Worm (Caenorhabditis elegans) whole organism, L4 larva: Measurements from ENCODE around the gene sdz-5.

ENCODE experiments used
- F44E2.7 ChIP-seq: fragments of 200-800 bp; sonication (Bioruptor generic); IDR thresholded peaks from 2 replicates; pipeline ENCODE4 v2.1.2; 2022; ENCODE audit warnings: missing genetic modification characterization, missing compliant biosample characterization
- T20F7.1 ChIP-seq: fragments of 200-800 bp; sonication (Bioruptor generic); optimal IDR thresholded peaks from 2 replicates; lab custom pipeline; 2018; ENCODE audit warnings: mild to moderate bottlenecking, missing genetic modification characterization, missing compliant biosample characterization
- T26A8.4 ChIP-seq: fragments of 200-800 bp; sonication (Bioruptor generic); IDR thresholded peaks from 2 replicates; pipeline ENCODE4 v1.3.6; 2022; ENCODE audit warnings: missing genetic modification characterization, missing compliant biosample characterization
- Y75B8A.6 ChIP-seq: fragments of 200-800 bp; sonication (Bioruptor generic); IDR thresholded peaks from 2 replicates; pipeline ENCODE4 v1.3.6; 2022; ENCODE audit warnings: missing genetic modification reagents, missing genetic modification characterization, missing compliant biosample characterization
- ZK337.2 ChIP-seq: fragments of 200-800 bp; sonication (Bioruptor generic); IDR thresholded peaks from 2 replicates; pipeline ENCODE4 v1.3.6; 2022; ENCODE audit warnings: missing genetic modification reagents, missing genetic modification characterization, missing compliant biosample characterization
- aly-2 ChIP-seq: sonication (generic microtip); optimal IDR thresholded peaks from 2 replicates; lab custom pipeline; 2018; ENCODE audit warnings: missing biosample characterization, missing genetic modification characterization
- ama-1 ChIP-seq: fragments of 150-350 bp; optimal IDR thresholded peaks from 2 replicates; lab custom pipeline; 2014; ENCODE audit warnings: inconsistent platforms, mixed read lengths
- attf-4 ChIP-seq: sonication (generic microtip); optimal IDR thresholded peaks from 3 replicates; lab custom pipeline; 2017; ENCODE audit warnings: missing biosample characterization, missing genetic modification characterization
- ceh-20 ChIP-seq: fragments of 200-800 bp; sonication (Bioruptor generic); IDR thresholded peaks from 2 replicates; pipeline ENCODE4 v1.3.6; 2022; ENCODE audit warnings: missing genetic modification reagents, missing genetic modification characterization, missing compliant biosample characterization
- ceh-28 ChIP-seq: fragments of 150-350 bp; optimal IDR thresholded peaks from 2 replicates; lab custom pipeline; 2014; ENCODE audit warnings: missing biosample characterization, missing genetic modification reagents, missing genetic modification characterization
- ceh-62 ChIP-seq: sonication (generic microtip); optimal IDR thresholded peaks from 2 replicates; lab custom pipeline; 2017; ENCODE audit warnings: missing biosample characterization, missing genetic modification characterization
- daf-8 ChIP-seq: fragments of 200-800 bp; sonication (Bioruptor generic); IDR thresholded peaks from 2 replicates; pipeline ENCODE4 v1.3.6; 2022; ENCODE audit warnings: missing genetic modification characterization, missing compliant biosample characterization
- dmd-6 ChIP-seq: fragments of 200-800 bp; sonication (Bioruptor generic); IDR thresholded peaks from 2 replicates; pipeline ENCODE4 v1.3.6; 2022; ENCODE audit warnings: missing genetic modification reagents, missing genetic modification characterization, missing compliant biosample characterization
- dmd-8 ChIP-seq: fragments of 200-800 bp; sonication (Bioruptor generic); IDR thresholded peaks from 2 replicates; pipeline ENCODE4 v1.3.6; 2022; ENCODE audit warnings: missing genetic modification characterization, missing compliant biosample characterization
- dpl-1 ChIP-seq: fragments of 150-350 bp; optimal IDR thresholded peaks from 2 replicates; lab custom pipeline; 2014; ENCODE audit warnings: missing biosample characterization, missing genetic modification reagents, missing genetic modification characterization
- fos-1 ChIP-seq: fragments of 150-350 bp; optimal IDR thresholded peaks from 2 replicates; lab custom pipeline; 2014; ENCODE audit warnings: missing biosample characterization, missing genetic modification characterization
- hlh-11 ChIP-seq: fragments of 200-800 bp; sonication (Bioruptor generic); optimal IDR thresholded peaks from 2 replicates; lab custom pipeline; 2018; ENCODE audit warnings: mild to moderate bottlenecking, missing genetic modification characterization, missing compliant biosample characterization
- hlh-30 ChIP-seq: sonication (generic microtip); optimal IDR thresholded peaks from 2 replicates; lab custom pipeline; 2017; ENCODE audit warnings: antibody characterized with exemption, mild to moderate bottlenecking, missing genetic modification characterization, missing compliant biosample characterization; ENCODE audit not compliant: insufficient read depth
- jun-1 ChIP-seq: fragments of 150-350 bp; optimal IDR thresholded peaks from 2 replicates; lab custom pipeline; 2014; ENCODE audit warnings: missing biosample characterization, missing genetic modification reagents, missing genetic modification characterization
- lin-1 ChIP-seq: fragments of 200-800 bp; sonication (Bioruptor generic); IDR thresholded peaks from 2 replicates; pipeline ENCODE4 v1.3.6; 2022; ENCODE audit warnings: missing genetic modification reagents, missing genetic modification characterization, missing compliant biosample characterization
- lin-15B ChIP-seq: fragments of 150-350 bp; sonication (generic microtip); optimal IDR thresholded peaks from 3 replicates; lab custom pipeline; 2014; ENCODE audit warnings: missing biosample characterization, missing genetic modification characterization
- lin-29 ChIP-seq: fragments of 200-800 bp; sonication (Bioruptor generic); IDR thresholded peaks from 2 replicates; pipeline ENCODE4 v1.3.6; 2022; ENCODE audit warnings: missing genetic modification reagents, missing genetic modification characterization, missing compliant biosample characterization
- lin-38 ChIP-seq: fragments of 200-800 bp; sonication (Bioruptor generic); IDR thresholded peaks from 2 replicates; pipeline ENCODE4 v1.3.6; 2022; ENCODE audit warnings: missing genetic modification reagents, missing genetic modification characterization, missing compliant biosample characterization
- lsy-2 ChIP-seq, 2 experiments: fragments of 150-350 bp in 1 of 2; sonication (generic microtip) in 1 of 2; optimal IDR thresholded peaks; 2 replicates each; lab custom pipeline; 2014 to 2017; ENCODE audit warnings: missing biosample characterization in 2 of 2, missing genetic modification characterization in 2 of 2
- madf-9 ChIP-seq: fragments of 200-800 bp; sonication (Bioruptor generic); conservative IDR thresholded peaks from 2 replicates; pipeline ENCODE4 v1.3.6; 2022; ENCODE audit warnings: missing genetic modification reagents, missing genetic modification characterization, missing compliant biosample characterization
- mxl-2 ChIP-seq: fragments of 200-800 bp; sonication (Bioruptor generic); conservative IDR thresholded peaks from 2 replicates; pipeline ENCODE4 v1.3.6; 2022; ENCODE audit warnings: missing genetic modification reagents, missing genetic modification characterization, missing compliant biosample characterization
- nhr-11 ChIP-seq: fragments of 150-350 bp; optimal IDR thresholded peaks from 2 replicates; lab custom pipeline; 2014; ENCODE audit warnings: missing biosample characterization, missing genetic modification characterization
- nhr-111 ChIP-seq: fragments of 200-800 bp; sonication (Bioruptor generic); optimal IDR thresholded peaks from 2 replicates; lab custom pipeline; 2018; ENCODE audit warnings: mild to moderate bottlenecking, missing genetic modification characterization, missing compliant biosample characterization
- nhr-237 ChIP-seq: sonication (generic microtip); optimal IDR thresholded peaks from 2 replicates; lab custom pipeline; 2017; ENCODE audit warnings: missing biosample characterization, missing genetic modification characterization
- nhr-28 ChIP-seq: fragments of 150-350 bp; optimal IDR thresholded peaks from 2 replicates; lab custom pipeline; 2014; ENCODE audit warnings: missing biosample characterization, missing genetic modification characterization
- nhr-6 ChIP-seq: fragments of 150-350 bp; optimal IDR thresholded peaks from 2 replicates; lab custom pipeline; 2014; ENCODE audit warnings: missing biosample characterization, missing genetic modification characterization
- pha-4 ChIP-seq, 2 experiments: fragments of 150-350 bp in 1 of 2; fragments of 200-800 bp in 1 of 2; sonication (Bioruptor generic) in 1 of 2; IDR thresholded peaks in 1 of 2; optimal IDR thresholded peaks in 1 of 2; 2 replicates each; pipeline versions ENCODE4 v1.3.6 to Lab custom; 2014 to 2022; ENCODE audit warnings: missing genetic modification characterization in 2 of 2, missing genetic modification reagents in 2 of 2, missing biosample characterization in 1 of 2, missing compliant biosample characterization in 1 of 2
- php-3 ChIP-seq: fragments of 200-800 bp; sonication (Bioruptor generic); IDR thresholded peaks from 2 replicates; pipeline ENCODE4 v1.3.6; 2022; ENCODE audit warnings: missing genetic modification reagents, missing genetic modification characterization, missing compliant biosample characterization
- saeg-2 ChIP-seq: fragments of 200-800 bp; sonication (Bioruptor generic); IDR thresholded peaks from 2 replicates; pipeline ENCODE4 v1.3.6; 2022; ENCODE audit warnings: missing genetic modification reagents, missing genetic modification characterization, missing compliant biosample characterization
- sdz-12 ChIP-seq: fragments of 200-800 bp; sonication (Bioruptor generic); optimal IDR thresholded peaks from 2 replicates; lab custom pipeline; 2018; ENCODE audit warnings: mild to moderate bottlenecking, missing genetic modification characterization, missing compliant biosample characterization
- set-16 ChIP-seq: fragments of 200-800 bp; sonication (Bioruptor generic); IDR thresholded peaks from 2 replicates; pipeline ENCODE4 v1.3.6; 2022; ENCODE audit warnings: missing genetic modification reagents, missing genetic modification characterization, missing compliant biosample characterization
- spr-1 ChIP-seq: sonication (generic microtip); optimal IDR thresholded peaks from 2 replicates; lab custom pipeline; 2016; ENCODE audit warnings: mild to moderate bottlenecking, missing genetic modification characterization, missing compliant biosample characterization
- tag-97 ChIP-seq: fragments of 200-800 bp; sonication (Bioruptor generic); IDR thresholded peaks from 2 replicates; pipeline ENCODE4 v1.3.6; 2022; ENCODE audit warnings: missing genetic modification characterization, missing compliant biosample characterization
- tra-1 ChIP-seq: fragments of 200-800 bp; sonication (Bioruptor generic); IDR thresholded peaks from 2 replicates; pipeline ENCODE4 v1.3.6; 2022; ENCODE audit warnings: missing genetic modification reagents, missing genetic modification characterization, missing compliant biosample characterization
- unc-39 ChIP-seq: sonication (generic microtip); optimal IDR thresholded peaks from 2 replicates; lab custom pipeline; 2017; ENCODE audit warnings: missing biosample characterization, missing genetic modification characterization
- unc-62 ChIP-seq, 3 experiments: fragments of 150-350 bp in 1 of 3; sonication (generic microtip); optimal IDR thresholded peaks in 2 of 3; peaks in 1 of 3; 1 replicate in 1 of 3; 2 replicates in 2 of 3; lab custom pipeline; 2014 to 2017; ENCODE audit warnings: missing biosample characterization in 3 of 3, missing genetic modification characterization in 3 of 3, missing genetic modification reagents in 3 of 3, missing genotype in 1 of 3
- zfp-3 ChIP-seq: fragments of 200-800 bp; sonication (Bioruptor generic); conservative IDR thresholded peaks from 2 replicates; pipeline ENCODE4 v1.3.6; 2022; ENCODE audit warnings: missing genetic modification reagents, missing genetic modification characterization, missing compliant biosample characterization
- zip-11 ChIP-seq: fragments of 200-800 bp; sonication (Bioruptor generic); IDR thresholded peaks from 2 replicates; pipeline ENCODE4 v1.3.6; 2022; ENCODE audit warnings: missing genetic modification characterization, missing compliant biosample characterization

Gene sdz-5

DNA sequence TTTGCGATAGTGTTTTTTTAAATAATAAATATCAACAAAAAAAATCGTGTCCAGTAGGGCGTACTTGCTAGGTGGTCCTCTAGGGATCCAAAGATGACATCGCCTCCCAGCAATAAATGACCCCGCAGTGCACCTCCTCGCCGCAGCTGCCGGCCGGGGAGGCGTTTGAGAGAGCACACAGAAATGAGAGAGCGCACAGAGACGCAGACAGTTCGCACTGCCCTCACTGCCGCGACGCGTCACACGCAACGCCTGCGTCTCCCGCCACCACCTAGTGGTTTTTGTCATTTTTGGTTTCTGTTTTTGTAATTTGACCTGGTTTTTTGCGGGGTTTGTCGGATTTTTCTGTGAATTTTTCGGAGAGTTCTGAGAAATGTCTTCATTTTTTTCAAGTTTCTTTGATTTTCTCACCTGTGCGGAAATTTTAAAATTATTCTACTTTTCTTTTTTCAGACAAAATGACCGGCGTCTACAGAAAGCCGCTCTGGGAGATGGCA, 20.6 kb upstream of the sdz-5 start, which contains the start of gene lido-7 (continued):
- TF ChIP-seq saeg-2 (GFP tag; lab: Robert Waterston, UW) (no peak), pha-4 (GFP tag; IDR thresholded peaks at IDR 0.05; lab: Robert Waterston, UW) (no peak), pha-4 (tag; optimal IDR thresholded peaks at IDR 0.05; lab: Kevin White, UChicago) (no peak), hlh-30 (peak; percentile 49), tag-97 (GFP tag; lab: Robert Waterston, UW) (no peak), F44E2.7 (GFP tag; lab: Robert Waterston, UW) (no peak), nhr-6 (tag; lab: Kevin White, UChicago) (no peak), lin-38 (GFP tag; lab: Robert Waterston, UW) (peak; percentile 36; the same call in 1 of the 2 replicates), nhr-237 (tag; lab: Kevin White, UChicago) (no peak), daf-8 (GFP tag; lab: Robert Waterston, UW) (no peak), aly-2 (tag; lab: Kevin White, UChicago) (no peak), nhr-111 (GFP tag; lab: Kevin White, UChicago) (no peak), nhr-11 (no peak), Y75B8A.6 (GFP tag; lab: Robert Waterston, UW) (no peak), lin-29 (no peak), spr-1 (tag; lab: Kevin White, UChicago) (no peak), attf-4 (no peak), T26A8.4 (GFP tag; lab: Robert Waterston, UW) (peak; percentile 33; the same call in 1 of the 2 replicates), lin-1 (GFP tag; lab: Robert Waterston, UW) (no peak), ceh-28 (no peak), mxl-2 (no peak), dpl-1 (GFP tag; lab: Kevin White, UChicago) (peak; percentile 8), tra-1 (GFP tag; lab: Robert Waterston, UW) (peak; percentile 55; the same call in 1 of the 2 replicates), dmd-6 (GFP tag; lab: Robert Waterston, UW) (peak; percentile 73), ZK337.2 (GFP tag; lab: Robert Waterston, UW) (no peak), jun-1 (tag; lab: Kevin White, UChicago) (no peak), T20F7.1 (no peak), zfp-3 (no peak), set-16 (GFP tag; lab: Robert Waterston, UW) (peak; percentile 93), sdz-12 (GFP tag; lab: Kevin White, UChicago) (no peak), zip-11 (GFP tag; lab: Robert Waterston, UW) (no peak), ceh-20 (no peak), php-3 (GFP tag; lab: Robert Waterston, UW) (no peak), unc-39 (tag; lab: Kevin White, UChicago) (no peak), lin-15B (tag; lab: Kevin White, UChicago) (no peak), hlh-11 (tag; lab: Kevin White, UChicago) (peak; percentile 71), fos-1 (tag; lab: Kevin White, UChicago) (no peak), nhr-28 (tag; lab: Kevin White, UChicago) (peak; percentile 17), ama-1 (lab: Kevin White, UChicago) (no peak), lsy-2 (tag; optimal IDR thresholded peaks at IDR 0.05; lab: Kevin White, UChicago) (peak in 1 of 2 experiments; percentile 46), unc-62 (GFP tag; optimal IDR thresholded peaks at IDR 0.05 in 1 of 2; lab: Kevin White, UChicago) (peak in 1 of 2 experiments; percentile 1), unc-62 (tag; optimal IDR thresholded peaks at IDR 0.05; lab: Kevin White, UChicago) (no peak), ceh-62 (tag; lab: Kevin White, UChicago) (no peak)

DNA sequence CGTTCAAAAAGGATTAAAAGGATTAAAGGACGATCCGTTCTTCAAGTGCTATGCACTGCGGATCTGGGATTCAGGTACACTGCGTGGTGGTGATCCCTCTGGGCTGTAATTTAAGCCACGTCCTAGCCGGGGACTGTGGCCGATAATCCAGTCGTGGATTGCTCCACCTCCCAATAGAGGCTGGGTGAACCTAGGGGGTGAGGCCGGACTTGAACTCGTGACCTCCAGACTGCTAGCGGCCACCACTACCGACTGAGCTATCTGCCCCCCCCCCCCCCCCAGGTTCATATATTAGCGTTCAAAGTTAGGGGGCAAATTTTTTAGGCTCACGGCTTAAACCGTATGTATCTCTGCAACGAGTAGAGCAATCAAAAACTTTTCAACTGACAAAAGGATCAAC, 19.4 kb upstream of the sdz-5 start:
- 0 out of 2 replicates have a peak, but pooled peaks have one; percentile 20 for TF ChIP-seq madf-9
- 0 out of 2 replicates have a peak, but pooled peaks have one; percentile 22 for TF ChIP-seq dmd-8 (GFP tag; lab: Robert Waterston, UW)
- TF ChIP-seq set-16 (GFP tag; lab: Robert Waterston, UW) = peak; percentile 75
